Fruit fly (Drosophila melanogaster): ENCODE data around the gene CG18662.

dm6 chr2L:8974506-8974905 lies 6.0 kb upstream of the CG18662 start:
- TF ChIP-seq psq (optimal IDR thresholded peaks at IDR 0.05) (no peak), pan (optimal IDR thresholded peaks at IDR 0.05) (no peak), usp (GFP tag; optimal IDR thresholded peaks at IDR 0.05) (no peak), CG8478 (optimal IDR thresholded peaks at IDR 0.05) (no peak), Dll (optimal IDR thresholded peaks at IDR 0.05) (no peak), EcR (GFP tag; optimal IDR thresholded peaks at IDR 0.05) (no peak)
